Fruit fly (Drosophila melanogaster) whole organism, pupa: ENCODE results near the gene salt.

Source experiments
- CG10348 ChIP-seq: fragments of 200-800 bp; sonication (Bioruptor generic); IDR thresholded peaks from 2 replicates; pipeline ENCODE4 v1.3.6; 2022; ENCODE audit warnings: missing biosample characterization, missing genetic modification characterization
- CG12605 ChIP-seq: fragments of 200-800 bp; sonication (Bioruptor generic); IDR thresholded peaks from 2 replicates; pipeline ENCODE4 v1.3.6; 2022; ENCODE audit warnings: missing biosample characterization, missing genetic modification characterization
- CG13204 ChIP-seq: fragments of 200-800 bp; sonication (Bioruptor generic); optimal IDR thresholded peaks from 2 replicates; lab custom pipeline; 2018; ENCODE audit warnings: missing biosample characterization, mild to moderate bottlenecking, missing genetic modification characterization, moderate library complexity
- CG14655 ChIP-seq: fragments of 200-800 bp; sonication (Bioruptor generic); optimal IDR thresholded peaks from 3 replicates; lab custom pipeline; 2017; ENCODE audit warnings: mild to moderate bottlenecking, missing biosample characterization, missing genetic modification reagents, missing genetic modification characterization
- CG15710 ChIP-seq: fragments of 200-800 bp; sonication (Bioruptor generic); optimal IDR thresholded peaks from 2 replicates; lab custom pipeline; 2018; ENCODE audit warnings: missing biosample characterization, mild to moderate bottlenecking, missing genetic modification characterization, moderate library complexity
- CG17806 ChIP-seq: fragments of 200-800 bp; sonication (Bioruptor generic); optimal IDR thresholded peaks from 2 replicates; lab custom pipeline; 2018; ENCODE audit warnings: missing biosample characterization, mild to moderate bottlenecking, missing genetic modification characterization, moderate library complexity
- CG32121 ChIP-seq: fragments of 200-800 bp; sonication (Bioruptor generic); IDR thresholded peaks from 2 replicates; pipeline ENCODE4 v1.3.6; 2022; ENCODE audit warnings: missing biosample characterization, missing genetic modification characterization
- CG4496 ChIP-seq: fragments of 200-800 bp; sonication (Bioruptor generic); IDR thresholded peaks from 3 replicates; pipeline ENCODE4 v1.3.6; 2022; ENCODE audit warnings: missing biosample characterization, missing genetic modification characterization
- CG9948 ChIP-seq: fragments of 200-800 bp; sonication (Bioruptor generic); optimal IDR thresholded peaks from 2 replicates; lab custom pipeline; 2018; ENCODE audit warnings: missing biosample characterization, mild to moderate bottlenecking, missing genetic modification characterization, moderate library complexity
- Pif1B ChIP-seq: fragments of 200-800 bp; sonication (Bioruptor generic); optimal IDR thresholded peaks from 3 replicates; lab custom pipeline; 2016; ENCODE audit warnings: missing biosample characterization, missing genetic modification characterization
- fd96Ca ChIP-seq: fragments of 200-800 bp; sonication (Bioruptor generic); IDR thresholded peaks from 3 replicates; pipeline ENCODE4 v1.3.6; 2022; ENCODE audit warnings: missing biosample characterization, missing genetic modification characterization
- rn ChIP-seq: fragments of 200-800 bp; sonication (Bioruptor generic); IDR thresholded peaks from 2 replicates; pipeline ENCODE4 v1.3.6; 2022; ENCODE audit warnings: missing biosample characterization, missing genetic modification characterization

DNA sequence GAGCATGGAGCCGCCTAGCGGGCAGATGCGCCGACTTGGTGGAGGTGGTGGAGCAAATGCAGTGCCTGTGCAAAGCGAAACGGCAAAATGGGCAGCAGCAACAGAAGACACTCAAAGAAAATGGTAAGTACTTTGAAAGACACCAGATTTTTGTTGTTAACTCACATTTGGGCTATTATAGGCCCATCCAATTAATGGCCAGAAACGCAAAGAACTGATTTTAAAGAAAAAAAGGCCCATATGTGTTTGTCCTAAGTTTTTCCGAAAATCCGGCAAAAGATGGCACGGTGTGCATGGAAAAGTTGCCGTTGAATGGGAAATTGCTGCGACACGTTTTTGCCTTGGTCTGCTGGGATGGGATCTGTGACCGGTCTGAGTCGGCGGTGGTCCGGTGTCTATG lies 13.7 kb upstream of the salt start:
- TF ChIP-seq CG10348 (GFP tag; lab: Robert Waterston, UW) (no peak), CG9948 (tag; lab: Kevin White, UChicago) (peak; percentile 71), rn (GFP tag; lab: Robert Waterston, UW) (peak; percentile 63), CG4496 (GFP tag; lab: Robert Waterston, UW) (peak; percentile 89), fd96Ca (GFP tag; lab: Robert Waterston, UW) (peak; percentile 93), CG13204 (GFP tag; lab: Kevin White, UChicago) (no peak), CG12605 (GFP tag; lab: Robert Waterston, UW) (peak; percentile 68), CG32121 (peak; percentile 85), CG14655 (peak; percentile 91), Pif1B (GFP tag; lab: Kevin White, UChicago) (peak; percentile 53), CG15710 (tag; lab: Kevin White, UChicago) (no peak), CG17806 (peak; percentile 61)
